Worm (Caenorhabditis elegans) whole organism, L1 larva: ENCODE results near the gene cct-2.

Experiments
- elt-3 ChIP-seq, 6 experiments: fragments of 150-350 bp in 1 of 6; sonication (generic microtip); optimal IDR thresholded peaks; 2 replicates each; lab custom pipeline; 2017 to 2018; ENCODE audit warnings: missing biosample characterization in 6 of 6, missing genetic modification characterization in 6 of 6, inconsistent platforms in 1 of 6
- fos-1 ChIP-seq: fragments of 150-350 bp; optimal IDR thresholded peaks from 2 replicates; lab custom pipeline; 2014; ENCODE audit warnings: missing biosample characterization, missing genetic modification characterization
- mdl-1 ChIP-seq, 2 experiments: fragments of 150-350 bp; optimal IDR thresholded peaks; 2 replicates each; lab custom pipeline; 2014 to 2017; ENCODE audit warnings: missing biosample characterization in 2 of 2, missing genetic modification characterization in 2 of 2, inconsistent platforms in 1 of 2
- nhr-12 ChIP-seq: sonication (generic microtip); optimal IDR thresholded peaks from 2 replicates; lab custom pipeline; 2017; ENCODE audit warnings: missing biosample characterization, missing genetic modification characterization
- nhr-28 ChIP-seq: fragments of 150-350 bp; optimal IDR thresholded peaks from 2 replicates; lab custom pipeline; 2014; ENCODE audit warnings: missing biosample characterization, missing genetic modification characterization
- pqm-1 ChIP-seq: sonication (generic microtip); optimal IDR thresholded peaks from 3 replicates; lab custom pipeline; 2017; ENCODE audit warnings: missing biosample characterization, missing genetic modification characterization
- zip-4 ChIP-seq: fragments of 200-800 bp; sonication (Bioruptor generic); optimal IDR thresholded peaks from 2 replicates; lab custom pipeline; 2018; ENCODE audit warnings: mild to moderate bottlenecking, missing genetic modification characterization, moderate library complexity, missing compliant biosample characterization

- TF ChIP-seq pqm-1 (tag; lab: Kevin White, UChicago) (no peak), fos-1 (tag; lab: Kevin White, UChicago) (no peak), nhr-12 (tag; lab: Kevin White, UChicago) (no peak), mdl-1 (tag; optimal IDR thresholded peaks at IDR 0.05; lab: Kevin White, UChicago) (no peak), nhr-28 (tag; lab: Kevin White, UChicago) (no peak), zip-4 (GFP tag; lab: Kevin White, UChicago) (no peak), elt-3 (tag; optimal IDR thresholded peaks at IDR 0.05; lab: Kevin White, UChicago) (peak in 1 of 6 experiments; percentile 30)
Observed at ce11 chrII:8890530-8890929, 37.0 kb upstream of the cct-2 start.
